Fruit fly (Drosophila melanogaster): ENCODE measurements around the gene AOX1.

DNA sequence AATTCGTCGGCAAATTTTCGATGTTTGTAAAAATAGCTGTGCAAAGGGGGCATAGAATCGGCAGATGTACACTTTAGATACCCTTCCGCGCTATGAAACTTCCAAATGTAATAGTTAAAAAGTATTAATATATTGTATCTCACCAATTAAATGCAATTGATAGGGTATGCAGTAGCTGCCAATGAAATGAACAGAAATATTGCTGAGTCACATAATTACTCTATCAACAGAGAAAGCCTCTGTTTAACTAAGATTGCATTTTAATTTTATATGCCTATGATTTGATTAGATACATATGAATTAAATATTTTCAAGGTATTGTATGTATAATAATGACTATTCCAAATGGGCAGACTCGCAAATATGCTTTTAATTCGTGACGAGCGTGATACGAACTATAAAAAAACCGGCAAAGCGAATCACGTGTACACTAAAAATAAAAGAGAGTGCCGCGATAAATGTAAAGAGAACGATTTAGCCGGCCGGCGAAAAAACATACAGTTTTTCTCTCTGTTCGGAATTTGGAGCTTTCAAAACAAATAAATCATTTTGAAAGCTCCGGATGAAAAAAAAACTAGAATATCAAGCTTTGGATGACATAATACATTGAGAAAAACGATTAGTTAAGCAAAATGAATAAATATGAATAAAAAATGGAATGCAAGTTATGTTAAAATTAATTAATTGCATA lies 10.9 kb upstream of the AOX1 start, which contains the start of gene AOX3:
- TF ChIP-seq CG17806 (tag; optimal IDR thresholded peaks at IDR 0.05) (no peak), CG8159 (tag; optimal IDR thresholded peaks at IDR 0.05) (no peak), rn (GFP tag; IDR thresholded peaks at IDR 0.05) (no peak), CG32121 (GFP tag; IDR thresholded peaks at IDR 0.05) (peak; percentile 69)
